Fruit fly (Drosophila melanogaster): ENCODE data around the gene Dph1.

DNA sequence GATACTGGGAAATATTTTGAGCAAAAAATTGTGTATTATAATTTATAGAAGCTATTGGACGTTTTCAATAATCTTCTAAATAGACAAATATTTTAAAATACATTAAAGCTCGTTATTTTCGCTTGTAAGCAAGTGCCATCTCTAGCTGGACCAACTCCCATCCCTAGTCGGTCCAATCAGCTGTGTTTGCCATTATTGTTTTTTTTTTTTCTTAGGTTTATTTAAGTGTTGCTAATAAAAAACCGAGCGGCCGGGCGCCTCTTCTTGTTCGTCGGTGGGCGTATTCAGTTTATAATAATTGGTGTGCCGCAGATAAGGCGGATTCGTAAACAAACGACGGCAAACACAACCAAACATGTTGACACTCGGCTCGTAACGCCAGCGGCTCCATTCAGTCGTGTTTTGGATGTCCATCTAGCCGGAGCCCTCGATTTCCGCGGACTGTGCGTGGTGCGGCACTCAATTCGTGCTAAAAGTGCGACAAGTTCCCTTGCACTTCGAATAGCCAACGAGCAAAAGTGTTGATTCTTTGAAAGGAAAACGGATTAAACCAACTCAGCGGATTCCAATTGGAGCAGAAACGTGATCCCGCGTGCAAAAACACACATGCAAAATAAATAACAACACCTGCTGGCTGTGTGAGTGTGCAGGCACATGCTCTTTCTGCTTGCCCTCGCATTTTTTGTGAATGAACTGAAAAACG is 12.8 kb downstream of the Dph1 start, which contains the start of gene Sugb:
- TF ChIP-seq ato (GFP tag; IDR thresholded peaks at IDR 0.05; ENCODE audit: partially characterized antibody): no peak
- peak; percentile 63 for TF ChIP-seq rib (GFP tag; IDR thresholded peaks at IDR 0.05)
- TF ChIP-seq Oaz (GFP tag; IDR thresholded peaks at IDR 0.05): no peak
- no peak for TF ChIP-seq Usf (GFP tag; optimal IDR thresholded peaks at IDR 0.05)
- TF ChIP-seq CG11560 (tag; IDR thresholded peaks at IDR 0.05): no peak

Data from whole organism, embryonic.